Fruit fly (Drosophila melanogaster): ENCODE measurements around the gene Tsr1.

dm6 chr3L:21356395-21356794 is 21.4 kb downstream of the Tsr1 start, which contains the start of gene CG12971:
- TF ChIP-seq usp (GFP tag; optimal IDR thresholded peaks at IDR 0.05) (no peak), psq (optimal IDR thresholded peaks at IDR 0.05) (no peak), pan (optimal IDR thresholded peaks at IDR 0.05) (no peak), CG8478 (optimal IDR thresholded peaks at IDR 0.05) (no peak)
